Fruit fly (Drosophila melanogaster) whole organism, adult: ENCODE results near the gene CG14965.

ENCODE experiments used
- CG11617 ChIP-seq: fragments of 200-800 bp; sonication (Bioruptor generic); optimal IDR thresholded peaks from 2 replicates; lab custom pipeline; 2017; ENCODE audit warnings: mild to moderate bottlenecking, missing biosample characterization, missing genetic modification reagents, missing genetic modification characterization
- CG12768 ChIP-seq: fragments of 200-800 bp; sonication (Bioruptor generic); optimal IDR thresholded peaks from 2 replicates; lab custom pipeline; 2017; ENCODE audit warnings: missing biosample characterization, missing genetic modification characterization, mild to moderate bottlenecking, moderate library complexity, missing genetic modification reagents
- CG14711 ChIP-seq: fragments of 200-800 bp; sonication (Bioruptor generic); optimal IDR thresholded peaks from 2 replicates; lab custom pipeline; 2018; ENCODE audit warnings: missing biosample characterization, mild to moderate bottlenecking, missing genetic modification characterization, moderate library complexity
- CG1620 ChIP-seq: fragments of 200-800 bp; sonication (Bioruptor generic); optimal IDR thresholded peaks from 2 replicates; lab custom pipeline; 2016; ENCODE audit warnings: missing biosample characterization, missing genetic modification characterization
- CG33017 ChIP-seq: fragments of 200-800 bp; sonication (Bioruptor generic); optimal IDR thresholded peaks from 2 replicates; lab custom pipeline; 2018; ENCODE audit warnings: missing biosample characterization, mild to moderate bottlenecking, missing genetic modification characterization, moderate library complexity
- CG5204 ChIP-seq: fragments of 200-800 bp; sonication (Bioruptor generic); optimal IDR thresholded peaks from 2 replicates; lab custom pipeline; 2016; ENCODE audit warnings: missing biosample characterization, missing genetic modification characterization
- CG7045 ChIP-seq: fragments of 200-800 bp; sonication (Bioruptor generic); optimal IDR thresholded peaks from 2 replicates; lab custom pipeline; 2017; ENCODE audit warnings: missing biosample characterization, mild to moderate bottlenecking, missing genetic modification characterization
- CG7101 ChIP-seq: fragments of 200-800 bp; sonication (Bioruptor generic); optimal IDR thresholded peaks from 2 replicates; lab custom pipeline; 2018; ENCODE audit warnings: missing biosample characterization, mild to moderate bottlenecking, missing genetic modification characterization, moderate library complexity
- Clk ChIP-seq: fragments of 200-800 bp; sonication (Bioruptor generic); optimal IDR thresholded peaks from 2 replicates; lab custom pipeline; 2017; ENCODE audit warnings: missing biosample characterization, missing genetic modification characterization
- Crg-1 ChIP-seq: fragments of 200-800 bp; sonication (Bioruptor generic); optimal IDR thresholded peaks from 2 replicates; lab custom pipeline; 2016; ENCODE audit warnings: missing biosample characterization, missing genetic modification characterization
- Hr96 ChIP-seq: fragments of 200-800 bp; sonication (Bioruptor generic); optimal IDR thresholded peaks from 2 replicates; lab custom pipeline; 2016; ENCODE audit warnings: missing biosample characterization, missing genetic modification characterization
- Mnt ChIP-seq: fragments of 200-800 bp; sonication (Bioruptor generic); optimal IDR thresholded peaks from 2 replicates; lab custom pipeline; 2016; ENCODE audit warnings: missing biosample characterization, mild to moderate bottlenecking, missing genetic modification characterization
- bab1 ChIP-seq: fragments of 200-800 bp; sonication (Bioruptor generic); optimal IDR thresholded peaks from 3 replicates; lab custom pipeline; 2019; ENCODE audit warnings: missing biosample characterization, mild to moderate bottlenecking, missing genetic modification characterization, moderate library complexity
- cic ChIP-seq: fragments of 200-800 bp; sonication (Bioruptor generic); optimal IDR thresholded peaks from 2 replicates; lab custom pipeline; 2017; ENCODE audit warnings: missing biosample characterization, mild to moderate bottlenecking, missing genetic modification characterization, moderate library complexity
- cnc ChIP-seq, 2 experiments: fragments of >200 bp; optimal IDR thresholded peaks; 2 replicates each; lab custom pipeline; 2017
- ovo ChIP-seq: fragments of 200-800 bp; sonication (Bioruptor generic); optimal IDR thresholded peaks from 2 replicates; lab custom pipeline; 2016; ENCODE audit warnings: missing biosample characterization, missing genetic modification characterization
- pad ChIP-seq: fragments of 200-800 bp; sonication (Bioruptor generic); optimal IDR thresholded peaks from 3 replicates; lab custom pipeline; 2017; ENCODE audit warnings: missing biosample characterization, missing genetic modification characterization, mild to moderate bottlenecking, moderate library complexity, missing genetic modification reagents
- tj ChIP-seq: fragments of 200-800 bp; sonication (Bioruptor generic); optimal IDR thresholded peaks from 3 replicates; lab custom pipeline; 2017; ENCODE audit warnings: missing biosample characterization, mild to moderate bottlenecking, missing genetic modification characterization, moderate library complexity

The CG14965 gene

dm6 chr3L:3143383-3143962, 48.8 kb downstream of the CG14965 start, which contains the start of the genes CG11537 and Alg2:
TSS of gene CG11537 (minus strand) at chr3L:3143457.
TSS of gene Alg2 (plus strand) at chr3L:3143808.
- TF ChIP-seq bab1 (GFP tag; lab: Kevin White, UChicago) = peak; percentile 55
- TF ChIP-seq CG7101 (tag; lab: Kevin White, UChicago) = peak; percentile 12
- peak; percentile 59 for TF ChIP-seq tj (GFP tag; lab: Kevin White, UChicago)
- TF ChIP-seq CG11617 (GFP tag; lab: Kevin White, UChicago) = peak; percentile 10
- peak; percentile 27 for TF ChIP-seq CG1620 (GFP tag; lab: Kevin White, UChicago)
- TF ChIP-seq Crg-1 (GFP tag; lab: Kevin White, UChicago) = no peak
- peak; percentile 54 for TF ChIP-seq CG12768 (GFP tag; lab: Kevin White, UChicago)
- peak; percentile 57 for TF ChIP-seq Mnt (GFP tag; lab: Kevin White, UChicago)
- peak; percentile 98 for TF ChIP-seq CG14711
- peak; percentile 21 for TF ChIP-seq CG7045 (GFP tag; lab: Kevin White, UChicago)
- TF ChIP-seq CG5204 (GFP tag; lab: Kevin White, UChicago) = no peak

DNA sequence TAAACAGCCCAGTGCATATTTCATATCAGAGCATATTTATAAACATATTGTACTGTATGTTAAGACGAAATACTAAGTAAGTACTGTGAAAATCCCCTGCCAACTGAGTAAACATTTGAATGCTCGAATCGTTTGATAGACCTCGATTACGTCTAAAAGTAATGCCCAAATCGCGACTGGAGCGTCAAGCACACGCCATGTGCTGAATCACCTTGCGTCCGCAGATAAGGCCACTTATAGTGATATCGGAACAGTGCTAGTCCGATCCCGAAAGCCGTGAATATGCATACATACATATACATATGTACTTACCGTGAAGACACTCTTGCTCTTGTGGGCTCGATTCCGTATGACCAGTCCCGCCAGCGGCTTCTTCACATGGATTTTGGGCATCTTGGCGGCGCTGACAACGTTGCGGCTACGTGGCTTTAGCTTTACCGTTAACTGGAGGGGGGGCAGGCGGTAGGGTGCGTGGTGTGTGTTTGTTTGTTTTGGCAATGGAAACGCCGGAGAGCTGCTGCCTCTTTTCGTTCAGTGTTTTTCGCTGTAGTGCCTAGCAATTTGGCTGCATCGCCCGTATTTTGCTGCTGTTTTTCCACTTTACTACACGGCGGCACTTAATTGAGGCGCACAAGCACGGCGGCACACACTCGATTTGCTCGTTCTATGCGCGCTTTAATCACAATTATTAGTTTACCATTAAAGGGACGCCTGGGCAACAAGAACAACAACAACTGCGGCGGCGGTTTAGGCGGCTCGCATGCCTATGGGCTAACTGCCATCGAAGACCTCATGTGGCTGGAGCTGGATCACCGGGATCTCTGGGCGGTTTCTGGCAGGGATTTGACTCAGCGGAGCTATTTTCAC, 49.5 kb downstream of the CG14965 start:
- peak in 1 of 2 experiments; percentile 8 for TF ChIP-seq cnc (optimal IDR thresholded peaks at IDR 0.05; lab: Kevin White, UChicago)
- no peak for TF ChIP-seq cic (GFP tag; lab: Kevin White, UChicago)
- no peak for TF ChIP-seq Clk (GFP tag; lab: Kevin White, UChicago)
- peak; percentile 29 for TF ChIP-seq ovo
- no peak for TF ChIP-seq CG11617 (GFP tag; lab: Kevin White, UChicago)
- TF ChIP-seq bab1 (GFP tag; lab: Kevin White, UChicago) = no peak
- TF ChIP-seq Crg-1 (GFP tag; lab: Kevin White, UChicago) = no peak
- no peak for TF ChIP-seq pad (GFP tag; lab: Kevin White, UChicago)
- no peak for TF ChIP-seq CG33017
- no peak for TF ChIP-seq CG7101 (tag; lab: Kevin White, UChicago)
- peak; percentile 52 for TF ChIP-seq Mnt (GFP tag; lab: Kevin White, UChicago)
- TF ChIP-seq CG5204 (GFP tag; lab: Kevin White, UChicago) = no peak
- no peak for TF ChIP-seq CG1620 (GFP tag; lab: Kevin White, UChicago)

DNA sequence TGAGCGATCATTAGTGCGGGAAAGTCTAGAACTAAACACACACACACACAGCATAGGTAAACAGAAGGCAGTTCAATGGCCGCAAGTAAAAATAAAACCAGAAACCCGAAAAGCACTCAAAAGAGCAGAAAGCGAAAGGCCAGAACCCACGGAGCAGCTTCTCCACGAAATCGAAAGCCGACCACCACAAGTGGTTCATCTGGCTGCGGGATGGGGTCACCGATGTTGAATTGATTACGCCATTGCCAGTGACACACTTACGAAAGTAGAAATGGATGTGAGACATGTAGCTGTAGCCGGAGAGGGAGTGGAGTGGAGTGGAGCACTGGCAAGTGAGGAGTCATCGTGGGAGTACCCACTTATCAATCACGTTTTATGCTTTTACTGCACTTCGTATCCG, 50.9 kb downstream of the CG14965 start:
- TF ChIP-seq CG33017 (no peak), CG14711 (no peak), CG7101 (tag; lab: Kevin White, UChicago) (no peak), CG5204 (GFP tag; lab: Kevin White, UChicago) (no peak), tj (GFP tag; lab: Kevin White, UChicago) (no peak), Mnt (GFP tag; lab: Kevin White, UChicago) (no peak), CG1620 (GFP tag; lab: Kevin White, UChicago) (no peak), ovo (no peak), cnc (optimal IDR thresholded peaks at IDR 0.05; lab: Kevin White, UChicago) (no peak), Hr96 (GFP tag; lab: Kevin White, UChicago) (no peak), CG12768 (GFP tag; lab: Kevin White, UChicago) (no peak), CG11617 (GFP tag; lab: Kevin White, UChicago) (no peak), bab1 (GFP tag; lab: Kevin White, UChicago) (no peak), CG7045 (GFP tag; lab: Kevin White, UChicago) (no peak)
